Worm (Caenorhabditis elegans) whole organism, L2 larva: ENCODE measurements around the gene ZK546.5.
"Not testable (repeated sequence)": the region's sequence is repeated elsewhere in the genome, so short reads cannot be mapped to it uniquely, and the experiment has no call there.

Source experiments
- C34F6.9 ChIP-seq: fragments of 150-350 bp; optimal IDR thresholded peaks from 2 replicates; lab custom pipeline; 2014; ENCODE audit warnings: missing biosample characterization, missing genetic modification characterization
- alr-1 ChIP-seq: fragments of 150-350 bp; optimal IDR thresholded peaks from 2 replicates; lab custom pipeline; 2014; ENCODE audit warnings: missing biosample characterization, missing genetic modification characterization
- aly-2 ChIP-seq: fragments of 150-350 bp; optimal IDR thresholded peaks from 2 replicates; lab custom pipeline; 2014; ENCODE audit warnings: missing biosample characterization, missing genetic modification characterization
- blmp-1 ChIP-seq: sonication (generic microtip); optimal IDR thresholded peaks from 2 replicates; lab custom pipeline; 2017; ENCODE audit warnings: missing genetic modification characterization, mild to moderate bottlenecking, missing compliant biosample characterization, antibody characterized with exemption, moderate library complexity; ENCODE audit not compliant: insufficient read depth
- ceh-16 ChIP-seq: fragments of 150-350 bp; optimal IDR thresholded peaks from 2 replicates; lab custom pipeline; 2014; ENCODE audit warnings: missing biosample characterization, missing genetic modification characterization
- ceh-82 ChIP-seq: fragments of 150-350 bp; optimal IDR thresholded peaks from 2 replicates; lab custom pipeline; 2014; ENCODE audit warnings: missing biosample characterization, missing genetic modification characterization
- crh-2 ChIP-seq: sonication (generic microtip); optimal IDR thresholded peaks from 2 replicates; lab custom pipeline; 2017; ENCODE audit warnings: missing biosample characterization, missing genetic modification characterization
- dmd-4 ChIP-seq: sonication (generic microtip); optimal IDR thresholded peaks from 2 replicates; lab custom pipeline; 2017; ENCODE audit warnings: missing biosample characterization, missing genetic modification characterization
- egl-27 ChIP-seq: sonication (generic microtip); optimal IDR thresholded peaks from 3 replicates; lab custom pipeline; 2017; ENCODE audit warnings: missing biosample characterization, missing genetic modification reagents, missing genetic modification characterization
- elt-1 ChIP-seq: fragments of 150-350 bp; optimal IDR thresholded peaks from 2 replicates; lab custom pipeline; 2014; ENCODE audit warnings: missing biosample characterization, missing genetic modification characterization
- fos-1 ChIP-seq: fragments of 150-350 bp; optimal IDR thresholded peaks from 2 replicates; lab custom pipeline; 2014; ENCODE audit warnings: missing biosample characterization, missing genetic modification characterization
- lin-11 ChIP-seq: fragments of 150-350 bp; sonication (generic microtip); optimal IDR thresholded peaks from 2 replicates; lab custom pipeline; 2014; ENCODE audit warnings: missing biosample characterization, missing genetic modification characterization, inconsistent platforms, mixed read lengths
- lin-13 ChIP-seq: fragments of 150-350 bp; optimal IDR thresholded peaks from 2 replicates; lab custom pipeline; 2014; ENCODE audit warnings: missing biosample characterization, missing genetic modification reagents, missing genetic modification characterization
- mab-5 ChIP-seq: fragments of 150-350 bp; optimal IDR thresholded peaks from 2 replicates; lab custom pipeline; 2014; ENCODE audit warnings: missing biosample characterization, missing genetic modification characterization
- mdl-1 ChIP-seq, 2 experiments: fragments of 150-350 bp in 1 of 2; sonication (generic microtip) in 1 of 2; optimal IDR thresholded peaks; 2 replicates each; lab custom pipeline; 2017; ENCODE audit warnings: missing biosample characterization in 2 of 2, missing genetic modification characterization in 2 of 2
- nhr-11 ChIP-seq: fragments of 150-350 bp; optimal IDR thresholded peaks from 2 replicates; lab custom pipeline; 2014; ENCODE audit warnings: missing biosample characterization, missing genetic modification characterization
- nhr-12 ChIP-seq: fragments of 150-350 bp; optimal IDR thresholded peaks from 2 replicates; lab custom pipeline; 2014; ENCODE audit warnings: missing biosample characterization, missing genetic modification characterization
- nhr-129 ChIP-seq: fragments of 150-350 bp; optimal IDR thresholded peaks from 2 replicates; lab custom pipeline; 2014; ENCODE audit warnings: missing biosample characterization, missing genetic modification characterization
- nhr-21 ChIP-seq: fragments of 150-350 bp; optimal IDR thresholded peaks from 2 replicates; lab custom pipeline; 2014; ENCODE audit warnings: missing biosample characterization, missing genetic modification characterization
- nhr-237 ChIP-seq: fragments of 150-350 bp; optimal IDR thresholded peaks from 2 replicates; lab custom pipeline; 2014; ENCODE audit warnings: missing biosample characterization, missing genetic modification characterization
- nhr-25 ChIP-seq: fragments of 150-350 bp; sonication (generic microtip); optimal IDR thresholded peaks from 3 replicates; lab custom pipeline; 2014; ENCODE audit warnings: missing biosample characterization, missing genetic modification characterization
- nhr-6 ChIP-seq: fragments of 150-350 bp; optimal IDR thresholded peaks from 2 replicates; lab custom pipeline; 2014; ENCODE audit warnings: missing biosample characterization, missing genetic modification characterization
- nhr-77 ChIP-seq: fragments of 150-350 bp; optimal IDR thresholded peaks from 2 replicates; lab custom pipeline; 2014; ENCODE audit warnings: missing biosample characterization, missing genetic modification characterization
- sem-4 ChIP-seq: fragments of 150-350 bp; optimal IDR thresholded peaks from 2 replicates; lab custom pipeline; 2014; ENCODE audit warnings: missing biosample characterization, missing genetic modification reagents, missing genetic modification characterization
- skn-1 ChIP-seq: sonication (generic microtip); optimal IDR thresholded peaks from 2 replicates; lab custom pipeline; 2017; ENCODE audit warnings: missing biosample characterization, missing genetic modification characterization
- sma-3 ChIP-seq: sonication (generic microtip); optimal IDR thresholded peaks from 2 replicates; lab custom pipeline; 2016; ENCODE audit warnings: missing genetic modification reagents, missing genetic modification characterization, missing compliant biosample characterization
- sma-9 ChIP-seq, 2 experiments: fragments of 150-350 bp in 1 of 2; sonication (generic microtip) in 1 of 2; optimal IDR thresholded peaks; 2 replicates each; lab custom pipeline; 2014 to 2016; ENCODE audit warnings: missing genetic modification characterization in 2 of 2, mild to moderate bottlenecking in 1 of 2, missing biosample characterization in 1 of 2, missing compliant biosample characterization in 1 of 2, missing genetic modification reagents in 1 of 2, moderate library complexity in 1 of 2
- snpc-4 ChIP-seq: fragments of 150-350 bp; optimal IDR thresholded peaks from 2 replicates; lab custom pipeline; 2014; ENCODE audit warnings: missing biosample characterization, missing genetic modification characterization
- unc-39 ChIP-seq: fragments of 150-350 bp; optimal IDR thresholded peaks from 2 replicates; lab custom pipeline; 2014; ENCODE audit warnings: missing biosample characterization, missing genetic modification characterization
- unc-62 ChIP-seq: fragments of 150-350 bp; optimal IDR thresholded peaks from 2 replicates; lab custom pipeline; 2014; ENCODE audit warnings: missing biosample characterization, missing genetic modification reagents, missing genetic modification characterization
- zag-1 ChIP-seq: fragments of 150-350 bp; optimal IDR thresholded peaks from 2 replicates; lab custom pipeline; 2014; ENCODE audit warnings: missing biosample characterization, missing genetic modification characterization
- ztf-11 ChIP-seq: sonication (generic microtip); optimal IDR thresholded peaks from 2 replicates; lab custom pipeline; 2017; ENCODE audit warnings: missing biosample characterization, missing genetic modification characterization
- ztf-4 ChIP-seq: fragments of 150-350 bp; optimal IDR thresholded peaks from 2 replicates; lab custom pipeline; 2014; ENCODE audit warnings: missing biosample characterization, missing genetic modification characterization

The ZK546.5 gene

DNA sequence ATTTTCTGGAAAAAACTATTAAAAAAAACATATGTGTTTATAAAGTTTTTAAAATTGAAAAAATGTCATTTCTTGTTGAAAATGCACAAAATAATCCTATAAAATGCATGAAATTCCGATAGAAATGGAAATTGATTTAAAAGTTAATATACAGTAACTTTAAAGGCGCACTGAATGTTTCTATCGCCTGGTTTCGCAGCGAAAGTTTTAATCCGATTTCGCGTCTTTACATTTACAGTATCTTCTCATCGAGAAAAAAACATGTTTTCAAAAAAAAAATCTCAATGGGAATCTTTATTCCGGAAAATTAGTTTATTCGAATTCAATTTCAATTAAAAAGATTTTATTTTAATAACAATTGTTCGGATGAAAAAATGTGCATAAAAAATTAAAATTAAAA, 21.4 kb upstream of the ZK546.5 start, which contains the start of gene R05F9.11:
Gene R05F9.11 (minus strand): TSS at position 5 of the 400 bp plus-strand sequence.
- TF ChIP-seq egl-27 (tag; lab: Kevin White, UChicago) (no peak), mab-5 (tag; lab: Kevin White, UChicago) (no peak), ceh-82 (tag; lab: Kevin White, UChicago) (no peak), nhr-12 (tag; lab: Kevin White, UChicago) (no peak), skn-1 (tag; lab: Kevin White, UChicago) (no peak), aly-2 (tag; lab: Kevin White, UChicago) (no peak), sma-9 (GFP tag; optimal IDR thresholded peaks at IDR 0.05; lab: Kevin White, UChicago) (no peak), sma-9 (tag; optimal IDR thresholded peaks at IDR 0.05; lab: Kevin White, UChicago) (no peak), mdl-1 (tag; optimal IDR thresholded peaks at IDR 0.05; lab: Kevin White, UChicago) (no peak), nhr-21 (tag; lab: Kevin White, UChicago) (no peak), nhr-25 (tag; lab: Kevin White, UChicago) (no peak), C34F6.9 (tag; lab: Kevin White, UChicago) (no peak), nhr-6 (no peak), zag-1 (no peak), nhr-77 (no peak), unc-39 (tag; lab: Kevin White, UChicago) (no peak), blmp-1 (tag; lab: Kevin White, UChicago) (no peak), unc-62 (no peak)

DNA sequence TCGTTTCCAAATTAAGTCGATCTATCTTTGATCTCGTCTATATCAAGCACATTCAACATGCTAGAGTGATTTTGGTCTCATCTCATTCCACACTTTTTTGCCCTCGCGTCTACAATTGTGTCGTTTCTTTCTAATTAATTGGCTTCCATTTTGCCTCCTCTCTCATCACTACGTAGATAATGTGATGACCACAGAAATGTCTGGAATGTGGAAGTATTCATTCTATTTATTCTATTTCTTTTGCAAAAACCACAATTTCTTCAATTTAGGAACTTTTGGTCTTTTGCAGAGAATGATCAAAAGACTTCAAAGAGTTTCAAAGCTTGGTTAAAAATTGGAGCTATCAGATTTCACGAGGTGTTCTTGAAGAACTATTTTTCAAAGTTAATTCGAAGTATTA, 20.0 kb upstream of the ZK546.5 start:
- TF ChIP-seq alr-1 (no peak), ceh-16 (tag; lab: Kevin White, UChicago) (no peak), aly-2 (tag; lab: Kevin White, UChicago) (no peak), lin-13 (GFP tag; lab: Kevin White, UChicago) (no peak), ztf-4 (tag; lab: Kevin White, UChicago) (no peak), skn-1 (tag; lab: Kevin White, UChicago) (no peak), unc-62 (no peak), ztf-11 (tag; lab: Kevin White, UChicago) (no peak), lin-11 (tag; lab: Kevin White, UChicago) (no peak), nhr-129 (tag; lab: Kevin White, UChicago) (no peak), elt-1 (tag; lab: Kevin White, UChicago) (no peak), zag-1 (no peak), nhr-77 (no peak), nhr-11 (no peak), nhr-21 (tag; lab: Kevin White, UChicago) (no peak), dmd-4 (no peak), blmp-1 (tag; lab: Kevin White, UChicago) (no peak), sma-3 (GFP tag; lab: Kevin White, UChicago) (no peak)
- TF ChIP-seq, all 48 proteins: peak for 0

DNA sequence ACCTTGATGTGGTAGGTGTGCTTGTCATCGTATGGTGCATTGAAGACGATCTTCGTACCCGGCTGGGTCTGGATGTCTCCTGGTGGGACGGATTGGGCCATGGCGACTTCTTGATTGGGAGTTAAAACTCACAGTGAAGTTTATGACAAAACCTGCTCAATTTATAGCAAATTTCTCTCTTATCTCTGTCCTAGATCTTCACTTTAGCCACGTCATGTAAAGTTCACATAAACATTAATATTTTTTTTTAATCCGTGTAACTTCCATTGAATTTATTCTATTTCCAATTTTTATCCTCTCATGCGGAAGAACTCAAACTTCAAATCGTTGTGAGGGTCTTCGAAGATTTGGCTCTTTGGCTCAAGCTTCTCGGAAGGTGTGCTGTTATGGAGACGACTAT, 19.2 kb upstream of the ZK546.5 start, which contains the start of gene msp-31:
Gene msp-31 (minus strand): TSS at position 101 of the 400 bp plus-strand sequence.
- TF ChIP-seq mab-5, snpc-4, egl-27 (tag; lab: Kevin White, UChicago): not testable (repeated sequence)

DNA sequence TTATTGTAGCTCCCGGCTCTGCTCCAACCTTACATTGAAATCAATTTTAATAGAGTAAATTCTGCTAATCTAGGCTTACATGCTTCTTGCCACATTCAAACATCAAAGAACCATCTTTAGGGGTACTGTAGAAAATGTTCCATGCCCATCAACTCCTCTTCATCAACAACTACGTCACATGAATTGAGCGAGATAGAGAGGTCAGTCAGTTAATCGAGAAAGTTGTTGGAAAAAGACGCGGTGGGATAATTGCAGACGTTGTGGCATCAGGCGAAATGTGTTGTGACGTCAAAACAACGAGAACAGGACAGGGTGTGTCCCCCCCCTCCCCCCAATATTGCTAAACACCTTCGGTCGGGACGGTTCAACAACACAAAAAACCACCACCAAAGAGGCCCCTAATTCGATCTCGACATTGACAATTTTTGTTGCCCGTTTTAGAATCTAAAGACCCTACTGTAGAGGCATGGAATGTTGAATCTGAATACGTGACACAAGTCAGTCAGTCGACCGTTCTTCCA, 17.1 kb upstream of the ZK546.5 start:
- TF ChIP-seq lin-11 (tag; lab: Kevin White, UChicago) (no peak), nhr-25 (tag; lab: Kevin White, UChicago) (peak; percentile 43), sma-3 (GFP tag; lab: Kevin White, UChicago) (peak; percentile 65), sma-9 (GFP tag; optimal IDR thresholded peaks at IDR 0.05; lab: Kevin White, UChicago) (peak; percentile 3), sma-9 (tag; optimal IDR thresholded peaks at IDR 0.05; lab: Kevin White, UChicago) (no peak)
- TF ChIP-seq, all 48 proteins: peak for 3

DNA sequence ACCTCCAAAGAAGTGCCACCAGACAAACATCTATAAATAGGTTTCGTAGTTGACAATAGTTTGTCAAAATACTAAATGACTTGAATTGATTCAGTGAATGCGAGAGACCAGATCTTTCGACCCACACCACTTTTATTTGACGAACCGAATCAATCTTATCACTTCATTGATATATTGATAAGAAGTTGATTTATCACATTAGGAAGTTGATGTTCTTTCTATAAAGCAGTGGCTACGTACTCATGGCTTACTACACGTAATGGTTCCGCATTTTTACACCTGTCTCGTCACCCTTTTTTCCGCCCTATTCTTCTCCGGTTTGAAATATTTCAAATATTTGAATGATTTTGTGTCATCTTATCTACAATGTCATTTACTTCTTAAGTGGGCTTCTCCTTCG, 15.0 kb upstream of the ZK546.5 start:
- TF ChIP-seq sma-3 (GFP tag; lab: Kevin White, UChicago), result peak; percentile 18
- TF ChIP-seq nhr-237 (tag; lab: Kevin White, UChicago), result no peak
- no peak for TF ChIP-seq nhr-12 (tag; lab: Kevin White, UChicago)
- no peak for TF ChIP-seq sem-4 (tag; lab: Kevin White, UChicago)
- no peak for TF ChIP-seq unc-39 (tag; lab: Kevin White, UChicago)
- no peak for TF ChIP-seq crh-2 (tag; lab: Kevin White, UChicago)
- TF ChIP-seq nhr-77, result no peak
- peak; percentile 62 for TF ChIP-seq fos-1 (tag; lab: Kevin White, UChicago)
